Worm (Caenorhabditis elegans) whole organism, mixed stage, embryonic: ENCODE measurements around the gene C04E12.2.

Source experiments
- ces-1 ChIP-seq: fragments of 150-350 bp; optimal IDR thresholded peaks from 2 replicates; lab custom pipeline; 2014; ENCODE audit warnings: missing biosample characterization, missing genetic modification reagents, missing genetic modification characterization
- elt-1 ChIP-seq: sonication (generic microtip); optimal IDR thresholded peaks from 2 replicates; lab custom pipeline; 2017; ENCODE audit warnings: missing genetic modification characterization, mild to moderate bottlenecking, missing compliant biosample characterization, antibody characterized with exemption, moderate library complexity, borderline replicate concordance; ENCODE audit not compliant: insufficient read depth
- elt-3 ChIP-seq: fragments of 150-350 bp; optimal IDR thresholded peaks from 2 replicates; lab custom pipeline; 2014; ENCODE audit warnings: missing biosample characterization, missing genetic modification characterization
- ham-2 ChIP-seq: fragments of 200-800 bp; sonication (Bioruptor generic); optimal IDR thresholded peaks from 2 replicates; lab custom pipeline; 2018; ENCODE audit warnings: mild to moderate bottlenecking, missing genetic modification characterization, missing compliant biosample characterization
- lin-32 ChIP-seq: fragments of 200-800 bp; sonication (Bioruptor generic); optimal IDR thresholded peaks from 2 replicates; lab custom pipeline; 2018; ENCODE audit warnings: mild to moderate bottlenecking, missing genetic modification characterization, missing compliant biosample characterization
- mab-5 ChIP-seq: fragments of 150-350 bp; optimal IDR thresholded peaks from 2 replicates; lab custom pipeline; 2014; ENCODE audit warnings: missing biosample characterization, missing genetic modification characterization
- nhr-76 ChIP-seq: sonication (generic microtip); optimal IDR thresholded peaks from 2 replicates; lab custom pipeline; 2017; ENCODE audit warnings: missing biosample characterization, missing genetic modification characterization
- snpc-4 ChIP-seq: fragments of 150-350 bp; optimal IDR thresholded peaks from 2 replicates; lab custom pipeline; 2014; ENCODE audit warnings: missing biosample characterization, missing genetic modification characterization
- unc-39 ChIP-seq: fragments of 150-350 bp; optimal IDR thresholded peaks from 2 replicates; lab custom pipeline; 2014; ENCODE audit warnings: missing biosample characterization, missing genetic modification characterization
- ztf-11 ChIP-seq: fragments of 150-350 bp; optimal IDR thresholded peaks from 2 replicates; lab custom pipeline; 2014; ENCODE audit warnings: missing biosample characterization, missing genetic modification characterization

- TF ChIP-seq elt-3 (no peak), snpc-4 (tag; lab: Kevin White, UChicago) (no peak), ztf-11 (tag; lab: Kevin White, UChicago) (no peak), unc-39 (tag; lab: Kevin White, UChicago) (no peak), nhr-76 (tag; lab: Kevin White, UChicago) (no peak), mab-5 (no peak), elt-1 (tag; lab: Kevin White, UChicago) (no peak), lin-32 (GFP tag; lab: Kevin White, UChicago) (no peak), ham-2 (GFP tag; lab: Kevin White, UChicago) (no peak), ces-1 (no peak)
These were observed 50.1 kb downstream of the C04E12.2 start, which contains the start of gene T20D4.3 for ce11 chrV:3417928-3418327.
